Worm (Caenorhabditis elegans): ENCODE measurements around the gene T18D3.5.

DNA sequence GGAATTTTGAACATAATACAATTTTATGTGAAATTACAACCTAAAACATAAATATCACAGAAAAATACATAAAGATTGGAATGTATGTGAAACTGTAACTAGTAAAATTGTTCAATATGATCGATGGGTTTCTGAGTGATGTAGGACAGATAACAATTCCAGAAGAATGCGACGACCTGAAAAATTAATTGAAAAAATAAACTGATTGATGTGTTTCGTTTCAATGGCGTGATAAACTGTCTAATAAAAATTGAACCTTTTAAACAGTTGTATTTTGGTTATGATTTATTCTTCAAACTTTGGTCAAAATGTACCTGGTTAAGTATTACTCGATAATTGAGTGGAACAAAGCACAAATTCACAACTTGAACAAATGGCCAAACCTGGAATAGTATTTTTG is 12.3 kb upstream of the T18D3.5 start:
- TF ChIP-seq ref-1 (GFP tag; conservative IDR thresholded peaks at IDR 0.05), result no peak
- TF ChIP-seq T22C8.4 (GFP tag; IDR thresholded peaks at IDR 0.05), result no peak
- no peak for TF ChIP-seq tab-1 (GFP tag; IDR thresholded peaks at IDR 0.05)
- TF ChIP-seq klf-2 (GFP tag; conservative IDR thresholded peaks at IDR 0.05), result no peak
- no peak for TF ChIP-seq med-1 (GFP tag; optimal IDR thresholded peaks at IDR 0.05; ENCODE audit: insufficient read depth)
- TF ChIP-seq flt-1 (GFP tag; IDR thresholded peaks at IDR 0.05), result no peak

Data from whole organism, midembryonic.